Worm (Caenorhabditis elegans) whole organism, L4/young adult: ENCODE results near the gene C53C11.5.

Experiments used
- W03F9.2 ChIP-seq: fragments of 150-350 bp; optimal IDR thresholded peaks from 2 replicates; lab custom pipeline; 2014; ENCODE audit warnings: missing biosample characterization, missing genetic modification characterization
- dao-5 ChIP-seq: sonication (generic microtip); optimal IDR thresholded peaks from 2 replicates; lab custom pipeline; 2016; ENCODE audit warnings: missing genotype, missing genetic modification characterization, moderate library complexity, missing compliant biosample characterization
- him-1 ChIP-seq: sonication (generic microtip); optimal IDR thresholded peaks from 2 replicates; lab custom pipeline; 2016; ENCODE audit warnings: missing genotype, missing genetic modification reagents, missing genetic modification characterization, missing compliant biosample characterization

The C53C11.5 gene

ce11 chrX:17327226-17327625 is 6.6 kb upstream of the C53C11.5 start:
- TF ChIP-seq dao-5 (tag; lab: Kevin White, UChicago) (no peak), W03F9.2 (tag; lab: Kevin White, UChicago) (no peak), him-1 (tag; lab: Kevin White, UChicago) (no peak)

ce11 chrX:17329075-17329474 is 4.8 kb upstream of the C53C11.5 start:
- TF ChIP-seq dao-5 (tag; lab: Kevin White, UChicago) (no peak), him-1 (tag; lab: Kevin White, UChicago) (no peak), W03F9.2 (tag; lab: Kevin White, UChicago) (no peak)

ce11 chrX:17330574-17330973 is 3.3 kb upstream of the C53C11.5 start:
- TF ChIP-seq W03F9.2 (tag; lab: Kevin White, UChicago) (no peak), dao-5 (tag; lab: Kevin White, UChicago) (no peak), him-1 (tag; lab: Kevin White, UChicago) (no peak)

- TF ChIP-seq him-1 (tag; lab: Kevin White, UChicago) = no peak
These were observed 2.5 kb downstream of the C53C11.5 start, which contains the start of gene C53C11.2 for ce11 chrX:17336354-17336753. C53C11.2 (plus strand) TSS chrX:17336637.

- no peak for TF ChIP-seq him-1 (tag; lab: Kevin White, UChicago)
- TF ChIP-seq W03F9.2 (tag; lab: Kevin White, UChicago) = no peak
- TF ChIP-seq dao-5 (tag; lab: Kevin White, UChicago) = no peak
These were observed 5.1 kb downstream of the C53C11.5 start for ce11 chrX:17338944-17339343.

ce11 chrX:17340484-17340883 is 6.6 kb downstream of the C53C11.5 start, which contains the start of gene C53C11.1:
C53C11.1 (plus strand) TSS chrX:17340784.
- TF ChIP-seq him-1 (tag; lab: Kevin White, UChicago) = no peak
- no peak for TF ChIP-seq dao-5 (tag; lab: Kevin White, UChicago)
- no peak for TF ChIP-seq W03F9.2 (tag; lab: Kevin White, UChicago)

ce11 chrX:17349411-17349810 is 15.6 kb downstream of the C53C11.5 start:
- TF ChIP-seq him-1 (tag; lab: Kevin White, UChicago) = no peak
- TF ChIP-seq dao-5 (tag; lab: Kevin White, UChicago) = no peak
- TF ChIP-seq W03F9.2 (tag; lab: Kevin White, UChicago) = no peak

- TF ChIP-seq dao-5 (tag; lab: Kevin White, UChicago) (no peak), W03F9.2 (tag; lab: Kevin White, UChicago) (no peak), him-1 (tag; lab: Kevin White, UChicago) (no peak)
These were observed 18.2 kb downstream of the C53C11.5 start for ce11 chrX:17352098-17352497.

ce11 chrX:17355462-17355861 is 21.6 kb downstream of the C53C11.5 start:
- TF ChIP-seq him-1 (tag; lab: Kevin White, UChicago) (no peak), dao-5 (tag; lab: Kevin White, UChicago) (no peak), W03F9.2 (tag; lab: Kevin White, UChicago) (no peak)

ce11 chrX:17356748-17357147 is 22.9 kb downstream of the C53C11.5 start:
- no peak for TF ChIP-seq dao-5 (tag; lab: Kevin White, UChicago)
- TF ChIP-seq him-1 (tag; lab: Kevin White, UChicago) = no peak
- no peak for TF ChIP-seq W03F9.2 (tag; lab: Kevin White, UChicago)

- TF ChIP-seq dao-5 (tag; lab: Kevin White, UChicago) = no peak
- no peak for TF ChIP-seq him-1 (tag; lab: Kevin White, UChicago)
- no peak for TF ChIP-seq W03F9.2 (tag; lab: Kevin White, UChicago)
These were observed 25.6 kb downstream of the C53C11.5 start, which contains the start of gene npr-36 for ce11 chrX:17359452-17359851. npr-36 (plus strand) TSS chrX:17359752.

- TF ChIP-seq him-1 (tag; lab: Kevin White, UChicago) (no peak), W03F9.2 (tag; lab: Kevin White, UChicago) (no peak), dao-5 (tag; lab: Kevin White, UChicago) (no peak)
These were observed 28.7 kb downstream of the C53C11.5 start, which contains the start of gene F10D7.11 for ce11 chrX:17362529-17362928. F10D7.11 (plus strand) TSS chrX:17362829.

ce11 chrX:17363491-17363890 is 29.6 kb downstream of the C53C11.5 start:
- no peak for TF ChIP-seq him-1 (tag; lab: Kevin White, UChicago)
- no peak for TF ChIP-seq W03F9.2 (tag; lab: Kevin White, UChicago)
- TF ChIP-seq dao-5 (tag; lab: Kevin White, UChicago) = no peak

- no peak for TF ChIP-seq W03F9.2 (tag; lab: Kevin White, UChicago)
- TF ChIP-seq dao-5 (tag; lab: Kevin White, UChicago) = no peak
- TF ChIP-seq him-1 (tag; lab: Kevin White, UChicago) = no peak
These were observed 34.7 kb downstream of the C53C11.5 start, which contains the start of gene mfsd-10 for ce11 chrX:17368542-17368941. mfsd-10 (minus strand) TSS chrX:17368642.
